Fruit fly (Drosophila melanogaster) whole organism, embryonic: ENCODE measurements around the gene Alp4.
A peak's percentile ranks its signal among the peaks of the same experiment; 100 is the strongest.

Source experiments
- BtbVII ChIP-seq: fragments of 200-800 bp; sonication (Bioruptor generic); optimal IDR thresholded peaks from 3 replicates; lab custom pipeline; 2017; ENCODE audit warnings: missing biosample characterization, mild to moderate bottlenecking, missing genetic modification characterization
- Bteb2 ChIP-seq: fragments of 200-800 bp; sonication (Bioruptor generic); optimal IDR thresholded peaks from 2 replicates; lab custom pipeline; 2016; ENCODE audit warnings: missing biosample characterization, missing genetic modification characterization
- CG12236 ChIP-seq: fragments of 200-800 bp; sonication (Bioruptor generic); optimal IDR thresholded peaks from 2 replicates; lab custom pipeline; 2016; ENCODE audit warnings: missing biosample characterization, missing genetic modification characterization
- CG13775 ChIP-seq: fragments of 200-800 bp; sonication (Bioruptor generic); optimal IDR thresholded peaks from 3 replicates; lab custom pipeline; 2017; ENCODE audit warnings: missing biosample characterization, mild to moderate bottlenecking, missing genetic modification characterization
- CG1529 ChIP-seq: fragments of 200-800 bp; sonication (Bioruptor generic); optimal IDR thresholded peaks from 3 replicates; lab custom pipeline; 2018; ENCODE audit warnings: missing biosample characterization, missing genetic modification characterization
- CG15696 ChIP-seq: fragments of 200-800 bp; sonication (Bioruptor generic); optimal IDR thresholded peaks from 2 replicates; lab custom pipeline; 2019; ENCODE audit warnings: missing biosample characterization, mild to moderate bottlenecking, missing genetic modification characterization, moderate library complexity
- CG16863 ChIP-seq: fragments of 200-800 bp; sonication (Bioruptor generic); optimal IDR thresholded peaks from 3 replicates; lab custom pipeline; 2016; ENCODE audit warnings: missing biosample characterization, missing genetic modification characterization
- CG17361 ChIP-seq: fragments of 200-800 bp; sonication (Bioruptor generic); IDR thresholded peaks from 3 replicates; pipeline ENCODE4 v1.3.6; 2022; ENCODE audit warnings: missing biosample characterization, missing genetic modification characterization
- CG2120 ChIP-seq: fragments of 200-800 bp; sonication (Bioruptor generic); optimal IDR thresholded peaks from 3 replicates; lab custom pipeline; 2016; ENCODE audit warnings: missing biosample characterization, missing genetic modification characterization
- CG2712 ChIP-seq: fragments of 200-800 bp; optimal IDR thresholded peaks from 3 replicates; lab custom pipeline; 2019; ENCODE audit warnings: missing biosample characterization, mild to moderate bottlenecking, missing genetic modification characterization, moderate library complexity
- CG31224 ChIP-seq: fragments of 200-800 bp; sonication (Bioruptor generic); IDR thresholded peaks from 2 replicates; pipeline ENCODE4 v1.3.6; 2022; ENCODE audit warnings: missing biosample characterization, missing genetic modification characterization
- CG31365 ChIP-seq: fragments of 200-800 bp; sonication (Bioruptor generic); optimal IDR thresholded peaks from 2 replicates; lab custom pipeline; 2018; ENCODE audit warnings: missing biosample characterization, mild to moderate bottlenecking, missing genetic modification characterization
- CG34224 ChIP-seq: fragments of 200-800 bp; sonication (Bioruptor generic); IDR thresholded peaks from 3 replicates; pipeline ENCODE4 v1.3.6; 2022; ENCODE audit warnings: missing biosample characterization, missing genetic modification characterization; ENCODE audit not compliant: partially characterized antibody
- CG3847 ChIP-seq: fragments of 200-800 bp; sonication (Bioruptor generic); IDR thresholded peaks from 2 replicates; pipeline ENCODE4 v1.3.6; 2022; ENCODE audit warnings: missing biosample characterization, missing genetic modification characterization
- CG4424 ChIP-seq: fragments of 200-800 bp; sonication (Bioruptor generic); optimal IDR thresholded peaks from 3 replicates; lab custom pipeline; 2016; ENCODE audit warnings: missing biosample characterization, missing genetic modification characterization
- CG6254 ChIP-seq: fragments of 200-800 bp; sonication (Bioruptor generic); optimal IDR thresholded peaks from 3 replicates; lab custom pipeline; 2017; ENCODE audit warnings: mild to moderate bottlenecking, missing biosample characterization, missing genetic modification reagents, missing genetic modification characterization
- CG6654 ChIP-seq: fragments of 200-800 bp; sonication (Bioruptor generic); optimal IDR thresholded peaks from 2 replicates; lab custom pipeline; 2017; ENCODE audit warnings: missing biosample characterization, mild to moderate bottlenecking, missing genetic modification characterization
- CG8478 ChIP-seq: fragments of >200 bp; optimal IDR thresholded peaks from 2 replicates; lab custom pipeline; 2018
- CG9609 ChIP-seq: fragments of 200-800 bp; sonication (Bioruptor generic); optimal IDR thresholded peaks from 3 replicates; lab custom pipeline; 2016; ENCODE audit warnings: missing biosample characterization, missing genetic modification characterization
- D19B ChIP-seq: fragments of 200-800 bp; sonication (Bioruptor generic); optimal IDR thresholded peaks from 2 replicates; lab custom pipeline; 2017; ENCODE audit warnings: missing biosample characterization, mild to moderate bottlenecking, missing genetic modification characterization
- Dek ChIP-seq: fragments of 200-800 bp; sonication (Bioruptor generic); optimal IDR thresholded peaks from 3 replicates; lab custom pipeline; 2019; ENCODE audit warnings: missing biosample characterization, mild to moderate bottlenecking, missing genetic modification characterization, moderate library complexity
- E2f1 ChIP-seq: fragments of 200-800 bp; sonication (Bioruptor generic); IDR thresholded peaks from 2 replicates; pipeline ENCODE4 v1.3.6; 2022; ENCODE audit warnings: missing biosample characterization, missing genetic modification characterization
- HLHmδ ChIP-seq: fragments of 200-800 bp; sonication (Bioruptor generic); optimal IDR thresholded peaks from 2 replicates; lab custom pipeline; 2018; ENCODE audit warnings: missing biosample characterization, mild to moderate bottlenecking, missing genetic modification characterization, moderate library complexity
- Med ChIP-seq: fragments of 200-800 bp; sonication (Bioruptor generic); peaks from one replicate; lab custom pipeline; 2016; ENCODE audit warnings: missing biosample characterization, missing genetic modification characterization, mild to moderate bottlenecking, inconsistent platforms, moderate library complexity
- Oaz ChIP-seq: fragments of 200-800 bp; sonication (Bioruptor generic); IDR thresholded peaks from 2 replicates; pipeline ENCODE4 v1.3.6; 2022; ENCODE audit warnings: missing biosample characterization, missing genetic modification characterization
- Opbp ChIP-seq: fragments of 200-800 bp; sonication (Bioruptor generic); IDR thresholded peaks from 3 replicates; pipeline ENCODE4 v1.3.6; 2022; ENCODE audit warnings: missing biosample characterization, missing genetic modification characterization; ENCODE audit not compliant: partially characterized antibody
- Trl ChIP-seq, 3 experiments: fragments of >200 bp in 2 of 3; fragments of 200-800 bp in 1 of 3; sonication (Bioruptor generic) in 1 of 3; optimal IDR thresholded peaks; 2 replicates in 1 of 3; 3 replicates in 2 of 3; lab custom pipeline; 2016 to 2017; ENCODE audit warnings: missing biosample characterization in 1 of 3, missing genetic modification characterization in 1 of 3
- bbx ChIP-seq: fragments of 200-800 bp; sonication (Bioruptor generic); IDR thresholded peaks from 2 replicates; pipeline ENCODE4 v1.3.6; 2022; ENCODE audit warnings: missing biosample characterization, missing genetic modification characterization; ENCODE audit not compliant: partially characterized antibody
- croc ChIP-seq: fragments of 200-800 bp; sonication (Bioruptor generic); conservative IDR thresholded peaks from 3 replicates; pipeline ENCODE4 v1.3.6; 2022; ENCODE audit warnings: missing biosample characterization, missing genetic modification characterization
- dm ChIP-seq: fragments of 200-800 bp; sonication (Bioruptor generic); optimal IDR thresholded peaks from 3 replicates; lab custom pipeline; 2016; ENCODE audit warnings: missing biosample characterization, missing genetic modification characterization
- en ChIP-seq: fragments of 200-800 bp; sonication (Bioruptor generic); optimal IDR thresholded peaks from 2 replicates; lab custom pipeline; 2016; ENCODE audit warnings: missing biosample characterization, missing genetic modification characterization
- fd102C ChIP-seq: fragments of 200-800 bp; sonication (Bioruptor generic); optimal IDR thresholded peaks from 2 replicates; lab custom pipeline; 2018; ENCODE audit warnings: missing biosample characterization, mild to moderate bottlenecking, missing genetic modification characterization, moderate library complexity
- fd64A ChIP-seq: fragments of 200-800 bp; sonication (Bioruptor generic); optimal IDR thresholded peaks from 3 replicates; lab custom pipeline; 2018; ENCODE audit warnings: missing biosample characterization, mild to moderate bottlenecking, missing genetic modification characterization
- fd96Cb ChIP-seq: fragments of 200-800 bp; sonication (Bioruptor generic); optimal IDR thresholded peaks from 2 replicates; lab custom pipeline; 2018; ENCODE audit warnings: missing biosample characterization, mild to moderate bottlenecking, missing genetic modification characterization, moderate library complexity
- gem ChIP-seq: fragments of 200-800 bp; sonication (Bioruptor generic); optimal IDR thresholded peaks from 2 replicates; lab custom pipeline; 2019; ENCODE audit warnings: missing biosample characterization, mild to moderate bottlenecking, missing genetic modification characterization, moderate library complexity
- grau ChIP-seq: fragments of 200-800 bp; optimal IDR thresholded peaks from 3 replicates; lab custom pipeline; 2019; ENCODE audit warnings: missing biosample characterization, mild to moderate bottlenecking, missing genetic modification characterization, moderate library complexity
- gsb-n ChIP-seq: fragments of 200-800 bp; sonication (Bioruptor generic); optimal IDR thresholded peaks from 3 replicates; lab custom pipeline; 2018; ENCODE audit warnings: missing biosample characterization, mild to moderate bottlenecking, missing genetic modification characterization
- h ChIP-seq: fragments of >200 bp; optimal IDR thresholded peaks from 2 replicates; lab custom pipeline; 2017
- insv ChIP-seq, 2 experiments: fragments of 200-800 bp; sonication (Bioruptor generic); optimal IDR thresholded peaks; 3 replicates each; lab custom pipeline; 2016 to 2018; ENCODE audit warnings: missing biosample characterization in 2 of 2, missing genetic modification characterization in 2 of 2
- ken ChIP-seq: fragments of 200-800 bp; sonication (Bioruptor generic); IDR thresholded peaks from 3 replicates; pipeline ENCODE4 v1.3.6; 2022; ENCODE audit warnings: missing biosample characterization, missing genetic modification characterization
- lilli ChIP-seq: fragments of 200-800 bp; sonication (Bioruptor generic); optimal IDR thresholded peaks from 3 replicates; lab custom pipeline; 2016; ENCODE audit warnings: missing biosample characterization, missing genetic modification characterization
- nom ChIP-seq: fragments of 200-800 bp; sonication (Bioruptor generic); optimal IDR thresholded peaks from 2 replicates; lab custom pipeline; 2017; ENCODE audit warnings: missing biosample characterization, missing genetic modification characterization, mild to moderate bottlenecking, moderate library complexity, missing genetic modification reagents
- prd ChIP-seq, 3 experiments: fragments of >200 bp in 2 of 3; fragments of 200-800 bp in 1 of 3; sonication (Bioruptor generic) in 1 of 3; optimal IDR thresholded peaks in 2 of 3; IDR thresholded peaks in 1 of 3; 2 replicates in 2 of 3; 3 replicates in 1 of 3; pipeline versions ENCODE4 v1.3.6 to Lab custom; 2017 to 2022; ENCODE audit warnings: missing biosample characterization in 1 of 3, missing genetic modification characterization in 1 of 3
- ranshi ChIP-seq: fragments of 200-800 bp; sonication (Bioruptor generic); IDR thresholded peaks from 2 replicates; pipeline ENCODE4 v1.3.6; 2022; ENCODE audit warnings: missing biosample characterization, missing genetic modification characterization
- sima ChIP-seq: fragments of 200-800 bp; sonication (Bioruptor generic); optimal IDR thresholded peaks from 2 replicates; lab custom pipeline; 2016; ENCODE audit warnings: missing biosample characterization, missing genetic modification characterization
- tx ChIP-seq: fragments of 200-800 bp; sonication (Bioruptor generic); optimal IDR thresholded peaks from 2 replicates; lab custom pipeline; 2016; ENCODE audit warnings: missing biosample characterization, missing genetic modification characterization
- unc-4 ChIP-seq: fragments of 200-800 bp; sonication (Bioruptor generic); IDR thresholded peaks from 2 replicates; pipeline ENCODE4 v1.3.6; 2022; ENCODE audit warnings: missing biosample characterization, missing genetic modification characterization; ENCODE audit not compliant: partially characterized antibody
- vfl ChIP-seq: fragments of 200-800 bp; sonication (Bioruptor generic); optimal IDR thresholded peaks from 2 replicates; lab custom pipeline; 2016; ENCODE audit warnings: missing biosample characterization, missing genetic modification characterization
- vvl ChIP-seq: fragments of 200-800 bp; sonication (Bioruptor generic); IDR thresholded peaks from 2 replicates; pipeline ENCODE4 v1.3.6; 2022; ENCODE audit warnings: missing biosample characterization, missing genetic modification characterization
- wor ChIP-seq: fragments of 200-800 bp; sonication (Bioruptor generic); IDR thresholded peaks from 2 replicates; pipeline ENCODE4 v1.3.6; 2022; ENCODE audit warnings: missing biosample characterization, missing genetic modification characterization
- zen2 ChIP-seq: fragments of 200-800 bp; sonication (Bioruptor generic); IDR thresholded peaks from 3 replicates; pipeline ENCODE4 v1.3.6; 2022; ENCODE audit warnings: missing biosample characterization, missing genetic modification characterization; ENCODE audit not compliant: partially characterized antibody

Alp4 gene

dm6 chr3R:31053784-31054221 is 5.1 kb downstream of the Alp4 start, which contains the start of gene Chchd3 (continued):
- TF ChIP-seq CG6254 (no peak), ken (no peak), vfl (GFP tag; lab: Kevin White, UChicago) (no peak), Opbp (GFP tag; lab: Robert Waterston, UW) (peak; percentile 43; the same call in 2 of the 3 replicates), fd102C (no peak), lilli (GFP tag; lab: Kevin White, UChicago) (peak; percentile 15), BtbVII (GFP tag; lab: Kevin White, UChicago) (no peak), CG16863 (GFP tag; lab: Kevin White, UChicago) (no peak), prd (optimal IDR thresholded peaks at IDR 0.05; lab: Kevin White, UChicago) (no peak), prd (GFP tag; IDR thresholded peaks at IDR 0.05; lab: Robert Waterston, UW) (no peak), bbx (GFP tag; lab: Robert Waterston, UW) (peak; percentile 36), CG34224 (GFP tag; lab: Robert Waterston, UW) (peak; percentile 31; the same call in 2 of the 3 replicates), insv (GFP tag; optimal IDR thresholded peaks at IDR 0.05; lab: Kevin White, UChicago) (no peak), gsb-n (tag; lab: Kevin White, UChicago) (no peak), nom (GFP tag; lab: Kevin White, UChicago) (no peak), vvl (GFP tag; lab: Robert Waterston, UW) (peak; percentile 57), CG2712 (tag; lab: Kevin White, UChicago) (no peak), croc (GFP tag; lab: Robert Waterston, UW) (no peak), Bteb2 (no peak), Trl (optimal IDR thresholded peaks at IDR 0.05; lab: Kevin White, UChicago) (peak in 1 of 2 experiments; percentile 18), Trl (GFP tag; optimal IDR thresholded peaks at IDR 0.05; lab: Kevin White, UChicago) (peak; percentile 2), en (no peak), HLHmδ (GFP tag; lab: Kevin White, UChicago) (no peak), CG9609 (peak; percentile 10), wor (no peak), CG15696 (tag; lab: Kevin White, UChicago) (no peak), Med (peak; percentile 80), fd64A (GFP tag; lab: Kevin White, UChicago) (no peak), CG4424 (GFP tag; lab: Kevin White, UChicago) (no peak), tx (GFP tag; lab: Kevin White, UChicago) (no peak), zen2 (GFP tag; lab: Robert Waterston, UW) (no peak), fd96Cb (no peak), CG31365 (no peak), CG13775 (GFP tag; lab: Kevin White, UChicago) (peak; percentile 25), D19B (GFP tag; lab: Kevin White, UChicago) (no peak), gem (tag; lab: Kevin White, UChicago) (no peak), CG12236 (GFP tag; lab: Kevin White, UChicago) (peak; percentile 7), ranshi (GFP tag; lab: Robert Waterston, UW) (no peak), CG31224 (GFP tag; lab: Robert Waterston, UW) (no peak), E2f1 (GFP tag; lab: Robert Waterston, UW) (no peak), CG17361 (no peak), CG3847 (peak; percentile 68), dm (GFP tag; lab: Kevin White, UChicago) (no peak), h (lab: Kevin White, UChicago) (no peak), CG8478 (lab: Kevin White, UChicago) (no peak), CG2120 (GFP tag; lab: Kevin White, UChicago) (peak; percentile 18), unc-4 (GFP tag; lab: Robert Waterston, UW) (peak; percentile 36; the same call in 1 of the 2 replicates), CG1529 (no peak), sima (no peak), grau (tag; lab: Kevin White, UChicago) (no peak), Dek (tag; lab: Kevin White, UChicago) (no peak), CG6654 (no peak), Oaz (no peak)
